Fruit fly (Drosophila melanogaster) whole organism, embryonic: ENCODE data around the gene CG43672.

Experiments
- Atf6 ChIP-seq: fragments of 200-800 bp; sonication (Bioruptor generic); IDR thresholded peaks from 2 replicates; pipeline ENCODE4 v1.3.6; 2022; ENCODE audit warnings: missing biosample characterization, missing genetic modification characterization
- B-H2 ChIP-seq: fragments of 200-800 bp; sonication (Bioruptor generic); optimal IDR thresholded peaks from 2 replicates; lab custom pipeline; 2018; ENCODE audit warnings: missing biosample characterization, mild to moderate bottlenecking, missing genetic modification characterization
- CG11093 ChIP-seq: fragments of 200-800 bp; sonication (Bioruptor generic); IDR thresholded peaks from 3 replicates; pipeline ENCODE4 v1.3.6; 2022; ENCODE audit warnings: missing biosample characterization, missing genetic modification characterization
- CG12219 ChIP-seq: fragments of 200-800 bp; sonication (Bioruptor generic); optimal IDR thresholded peaks from 3 replicates; lab custom pipeline; 2018; ENCODE audit warnings: missing biosample characterization, mild to moderate bottlenecking, missing genetic modification characterization
- CG13287 ChIP-seq: fragments of 200-800 bp; sonication (Bioruptor generic); IDR thresholded peaks from 2 replicates; pipeline ENCODE4 v1.3.6; 2022; ENCODE audit warnings: missing biosample characterization, missing genetic modification characterization; ENCODE audit not compliant: partially characterized antibody
- CG13775 ChIP-seq: fragments of 200-800 bp; sonication (Bioruptor generic); optimal IDR thresholded peaks from 3 replicates; lab custom pipeline; 2017; ENCODE audit warnings: missing biosample characterization, mild to moderate bottlenecking, missing genetic modification characterization
- CG15479 ChIP-seq: fragments of 200-800 bp; sonication (Bioruptor generic); optimal IDR thresholded peaks from 3 replicates; lab custom pipeline; 2019; ENCODE audit warnings: missing biosample characterization, mild to moderate bottlenecking, missing genetic modification characterization, moderate library complexity
- CG17328 ChIP-seq: fragments of 200-800 bp; sonication (Bioruptor generic); IDR thresholded peaks from 2 replicates; pipeline ENCODE4 v1.3.6; 2022; ENCODE audit warnings: missing biosample characterization, missing genetic modification characterization
- CG34376 ChIP-seq: fragments of 200-800 bp; sonication (Bioruptor generic); optimal IDR thresholded peaks from 2 replicates; lab custom pipeline; 2018; ENCODE audit warnings: missing biosample characterization, mild to moderate bottlenecking, missing genetic modification characterization
- CG3726 ChIP-seq: fragments of 200-800 bp; sonication (Bioruptor generic); IDR thresholded peaks from 3 replicates; pipeline ENCODE4, ENCODE4 v1.3.6; 2022; ENCODE audit warnings: missing biosample characterization, missing genetic modification characterization
- CG7786 ChIP-seq: fragments of 200-800 bp; sonication (Bioruptor generic); optimal IDR thresholded peaks from 2 replicates; lab custom pipeline; 2016; ENCODE audit warnings: missing biosample characterization, missing genetic modification characterization
- CG7963 ChIP-seq: fragments of 200-800 bp; sonication (Bioruptor generic); IDR thresholded peaks from 3 replicates; pipeline ENCODE4 v1.3.6; 2022; ENCODE audit warnings: missing biosample characterization, missing genetic modification characterization; ENCODE audit not compliant: partially characterized antibody
- CG8359 ChIP-seq: fragments of 200-800 bp; sonication (Bioruptor generic); optimal IDR thresholded peaks from 2 replicates; lab custom pipeline; 2017; ENCODE audit warnings: missing biosample characterization, mild to moderate bottlenecking, missing genetic modification characterization, borderline replicate concordance
- Chrac-16 ChIP-seq: fragments of 200-800 bp; sonication (Bioruptor generic); optimal IDR thresholded peaks from 3 replicates; lab custom pipeline; 2016; ENCODE audit warnings: missing biosample characterization, missing genetic modification characterization
- CkIIα-i1 ChIP-seq: fragments of 200-800 bp; sonication (Bioruptor generic); IDR thresholded peaks from 2 replicates; pipeline ENCODE4 v1.3.6; 2022; ENCODE audit warnings: missing biosample characterization, missing genetic modification characterization
- D ChIP-seq, 2 experiments: fragments of 200-800 bp in 1 of 2; fragments of >200 bp in 1 of 2; sonication (Bioruptor generic) in 1 of 2; optimal IDR thresholded peaks; 2 replicates in 1 of 2; 3 replicates in 1 of 2; lab custom pipeline; 2017; ENCODE audit warnings: mild to moderate bottlenecking in 1 of 2, missing biosample characterization in 1 of 2, missing genetic modification characterization in 1 of 2, missing genetic modification reagents in 1 of 2
- Dref ChIP-seq: fragments of 200-800 bp; sonication (Bioruptor generic); IDR thresholded peaks from 2 replicates; pipeline ENCODE4 v1.3.6; 2022; ENCODE audit warnings: missing biosample characterization, missing genetic modification characterization
- ERR ChIP-seq: fragments of 200-800 bp; sonication (Bioruptor generic); optimal IDR thresholded peaks from 2 replicates; lab custom pipeline; 2016; ENCODE audit warnings: missing biosample characterization, missing genetic modification characterization
- Ets65A ChIP-seq: fragments of 200-800 bp; sonication (Bioruptor generic); peaks from one replicate; lab custom pipeline; 2016; ENCODE audit warnings: missing biosample characterization, missing genetic modification characterization
- H2.0 ChIP-seq: fragments of 200-800 bp; sonication (Bioruptor generic); IDR thresholded peaks from 2 replicates; pipeline ENCODE4 v1.3.6; 2022; ENCODE audit warnings: missing biosample characterization, missing genetic modification characterization
- Hand ChIP-seq: fragments of 200-800 bp; sonication (Bioruptor generic); optimal IDR thresholded peaks from 2 replicates; lab custom pipeline; 2017; ENCODE audit warnings: mild to moderate bottlenecking, missing biosample characterization, missing genetic modification reagents, missing genetic modification characterization
- MTF-1 ChIP-seq: fragments of 200-800 bp; sonication (Bioruptor generic); optimal IDR thresholded peaks from 2 replicates; lab custom pipeline; 2018; ENCODE audit warnings: missing biosample characterization, mild to moderate bottlenecking, missing genetic modification characterization, borderline replicate concordance
- Med ChIP-seq: fragments of 200-800 bp; sonication (Bioruptor generic); peaks from one replicate; lab custom pipeline; 2016; ENCODE audit warnings: missing biosample characterization, missing genetic modification characterization, mild to moderate bottlenecking, inconsistent platforms, moderate library complexity
- NC2β ChIP-seq: fragments of 200-800 bp; sonication (Bioruptor generic); optimal IDR thresholded peaks from 2 replicates; lab custom pipeline; 2016; ENCODE audit warnings: missing biosample characterization, missing genetic modification characterization
- NfI ChIP-seq: fragments of 200-800 bp; sonication (Bioruptor generic); optimal IDR thresholded peaks from 3 replicates; lab custom pipeline; 2018; ENCODE audit warnings: missing biosample characterization, mild to moderate bottlenecking, missing genetic modification characterization, moderate library complexity
- PHDP ChIP-seq: fragments of 200-800 bp; sonication (Bioruptor generic); optimal IDR thresholded peaks from 3 replicates; lab custom pipeline; 2018; ENCODE audit warnings: missing biosample characterization, mild to moderate bottlenecking, missing genetic modification characterization, moderate library complexity
- Pdp1 ChIP-seq, 2 experiments: fragments of 200-800 bp; sonication (Bioruptor generic); optimal IDR thresholded peaks; 3 replicates each; lab custom pipeline; 2016; ENCODE audit warnings: missing biosample characterization in 2 of 2, missing genetic modification characterization in 2 of 2, mild to moderate bottlenecking in 1 of 2, moderate library complexity in 1 of 2
- Trl ChIP-seq, 3 experiments: fragments of >200 bp in 2 of 3; fragments of 200-800 bp in 1 of 3; sonication (Bioruptor generic) in 1 of 3; optimal IDR thresholded peaks; 2 replicates in 1 of 3; 3 replicates in 2 of 3; lab custom pipeline; 2016 to 2017; ENCODE audit warnings: missing biosample characterization in 1 of 3, missing genetic modification characterization in 1 of 3
- Usf ChIP-seq: fragments of 200-800 bp; sonication (Bioruptor generic); optimal IDR thresholded peaks from 2 replicates; lab custom pipeline; 2017; ENCODE audit warnings: missing genotype, missing biosample characterization, missing genetic modification characterization
- Vsx1 ChIP-seq: fragments of 200-800 bp; sonication (Bioruptor generic); optimal IDR thresholded peaks from 2 replicates; lab custom pipeline; 2017; ENCODE audit warnings: missing biosample characterization, mild to moderate bottlenecking, missing genetic modification characterization, missing genetic modification reagents
- ap ChIP-seq: fragments of 200-800 bp; sonication (Bioruptor generic); IDR thresholded peaks from 2 replicates; pipeline ENCODE4 v1.3.6; 2022; ENCODE audit warnings: missing biosample characterization, missing genetic modification characterization
- bigmax ChIP-seq: fragments of 200-800 bp; sonication (Bioruptor generic); optimal IDR thresholded peaks from 2 replicates; lab custom pipeline; 2018; ENCODE audit warnings: missing biosample characterization, mild to moderate bottlenecking, missing genetic modification characterization
- cg ChIP-seq: fragments of 200-800 bp; sonication (Bioruptor generic); optimal IDR thresholded peaks from 3 replicates; lab custom pipeline; 2019; ENCODE audit warnings: missing biosample characterization, mild to moderate bottlenecking, missing genetic modification characterization, moderate library complexity
- dmrt11E ChIP-seq: fragments of 200-800 bp; sonication (Bioruptor generic); optimal IDR thresholded peaks from 3 replicates; lab custom pipeline; 2018; ENCODE audit warnings: missing biosample characterization, mild to moderate bottlenecking, missing genetic modification characterization, moderate library complexity
- esg ChIP-seq: fragments of 200-800 bp; sonication (Bioruptor generic); conservative IDR thresholded peaks from 2 replicates; pipeline ENCODE4 v1.3.6; 2022; ENCODE audit warnings: missing biosample characterization, missing genetic modification characterization
- exex ChIP-seq: fragments of 200-800 bp; sonication (Bioruptor generic); optimal IDR thresholded peaks from 4 replicates; lab custom pipeline; 2018; ENCODE audit warnings: missing biosample characterization, mild to moderate bottlenecking, missing genetic modification characterization, moderate library complexity
- fd102C ChIP-seq: fragments of 200-800 bp; sonication (Bioruptor generic); optimal IDR thresholded peaks from 2 replicates; lab custom pipeline; 2018; ENCODE audit warnings: missing biosample characterization, mild to moderate bottlenecking, missing genetic modification characterization, moderate library complexity
- grau ChIP-seq: fragments of 200-800 bp; optimal IDR thresholded peaks from 3 replicates; lab custom pipeline; 2019; ENCODE audit warnings: missing biosample characterization, mild to moderate bottlenecking, missing genetic modification characterization, moderate library complexity
- gsb-n ChIP-seq: fragments of 200-800 bp; sonication (Bioruptor generic); optimal IDR thresholded peaks from 3 replicates; lab custom pipeline; 2018; ENCODE audit warnings: missing biosample characterization, mild to moderate bottlenecking, missing genetic modification characterization
- ham ChIP-seq: fragments of 200-800 bp; sonication (Bioruptor generic); IDR thresholded peaks from 2 replicates; pipeline ENCODE4 v1.3.6; 2022; ENCODE audit warnings: missing biosample characterization, missing genetic modification characterization
- knrl ChIP-seq: fragments of 200-800 bp; sonication (Bioruptor generic); IDR thresholded peaks from 3 replicates; pipeline ENCODE4 v1.3.6; 2022; ENCODE audit warnings: missing biosample characterization, missing genetic modification characterization; ENCODE audit not compliant: partially characterized antibody
- nau ChIP-seq: fragments of 200-800 bp; sonication (Bioruptor generic); optimal IDR thresholded peaks from 3 replicates; lab custom pipeline; 2017; ENCODE audit warnings: missing biosample characterization, mild to moderate bottlenecking, missing genetic modification characterization, missing genetic modification reagents
- p53 ChIP-seq: fragments of 200-800 bp; sonication (Bioruptor generic); optimal IDR thresholded peaks from 2 replicates; lab custom pipeline; 2016; ENCODE audit warnings: missing biosample characterization, missing genetic modification characterization
- seq ChIP-seq: fragments of 200-800 bp; sonication (Bioruptor generic); IDR thresholded peaks from 2 replicates; pipeline ENCODE4 v1.3.6; 2022; ENCODE audit warnings: missing biosample characterization, missing genetic modification characterization
- sr ChIP-seq: fragments of 200-800 bp; sonication (Bioruptor generic); IDR thresholded peaks from 3 replicates; pipeline ENCODE4 v1.3.6; 2022; ENCODE audit warnings: missing biosample characterization, missing genetic modification characterization
- sug ChIP-seq: fragments of 200-800 bp; optimal IDR thresholded peaks from 2 replicates; lab custom pipeline; 2019; ENCODE audit warnings: missing biosample characterization, mild to moderate bottlenecking, missing genetic modification characterization, moderate library complexity
- wor ChIP-seq: fragments of 200-800 bp; sonication (Bioruptor generic); IDR thresholded peaks from 2 replicates; pipeline ENCODE4 v1.3.6; 2022; ENCODE audit warnings: missing biosample characterization, missing genetic modification characterization
- zf30C ChIP-seq: fragments of 200-800 bp; sonication (Bioruptor generic); optimal IDR thresholded peaks from 3 replicates; lab custom pipeline; 2018; ENCODE audit warnings: missing biosample characterization, mild to moderate bottlenecking, missing genetic modification characterization

CG43672 gene

DNA sequence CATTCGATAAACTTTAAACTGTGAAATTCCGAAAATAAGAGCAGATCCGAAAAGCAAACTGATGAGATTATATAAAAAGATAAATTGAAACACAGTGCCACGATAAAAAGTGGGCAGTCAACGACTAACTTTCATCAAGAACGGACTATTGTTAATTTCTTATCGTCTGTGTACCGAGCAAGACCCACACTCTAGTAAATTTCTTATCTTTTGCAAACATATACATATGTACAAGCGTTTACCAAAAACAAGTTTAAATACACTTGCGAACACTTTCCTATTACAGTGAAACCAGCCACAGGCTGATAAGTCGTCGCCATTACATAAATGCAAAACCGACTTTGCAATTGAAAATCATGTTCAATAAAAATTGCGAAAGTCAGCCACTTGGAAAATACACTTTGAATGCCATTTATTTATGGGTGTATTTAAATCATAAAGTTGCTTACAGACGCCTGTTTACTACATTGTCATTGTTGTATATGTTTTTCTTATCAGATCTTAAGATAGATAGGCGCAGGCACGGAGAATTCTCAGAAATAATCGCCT is 14.0 kb upstream of the CG43672 start:
- TF ChIP-seq seq (GFP tag; lab: Robert Waterston, UW) (no peak), Ets65A (GFP tag; lab: Kevin White, UChicago) (no peak), CG12219 (GFP tag; lab: Kevin White, UChicago) (no peak), CG13287 (GFP tag; lab: Robert Waterston, UW) (no peak), nau (GFP tag; lab: Kevin White, UChicago) (no peak), NfI (GFP tag; lab: Kevin White, UChicago) (no peak), fd102C (GFP tag; lab: Kevin White, UChicago) (no peak), Med (peak; percentile 58), dmrt11E (tag; lab: Kevin White, UChicago) (no peak), cg (GFP tag; lab: Kevin White, UChicago) (peak; percentile 9), Vsx1 (GFP tag; lab: Kevin White, UChicago) (no peak), CkIIα-i1 (GFP tag; lab: Robert Waterston, UW) (no peak), zf30C (GFP tag; lab: Kevin White, UChicago) (no peak), CG11093 (GFP tag; lab: Robert Waterston, UW) (no peak), CG15479 (GFP tag; lab: Kevin White, UChicago) (peak; percentile 17), knrl (GFP tag; lab: Robert Waterston, UW) (no peak), NC2β (GFP tag; lab: Kevin White, UChicago) (no peak), exex (tag; lab: Kevin White, UChicago) (peak; percentile 70), bigmax (GFP tag; lab: Kevin White, UChicago) (no peak), CG3726 (GFP tag; lab: Robert Waterston, UW) (no peak), Chrac-16 (GFP tag; lab: Kevin White, UChicago) (no peak), sug (tag; lab: Kevin White, UChicago) (peak; percentile 19), Hand (GFP tag; lab: Kevin White, UChicago) (no peak), gsb-n (tag; lab: Kevin White, UChicago) (no peak), sr (GFP tag; lab: Robert Waterston, UW) (no peak), B-H2 (GFP tag; lab: Kevin White, UChicago) (peak; percentile 0), PHDP (tag; lab: Kevin White, UChicago) (no peak), grau (tag; lab: Kevin White, UChicago) (peak; percentile 60), ap (GFP tag; lab: Robert Waterston, UW) (no peak), esg (GFP tag; lab: Robert Waterston, UW) (no peak), D (optimal IDR thresholded peaks at IDR 0.05; lab: Kevin White, UChicago) (no peak), D (GFP tag; optimal IDR thresholded peaks at IDR 0.05; lab: Kevin White, UChicago) (no peak), Usf (GFP tag; lab: Kevin White, UChicago) (no peak), H2.0 (GFP tag; lab: Robert Waterston, UW) (no peak), CG7786 (GFP tag; lab: Kevin White, UChicago) (no peak), Atf6 (GFP tag; lab: Robert Waterston, UW) (no peak), CG8359 (GFP tag; lab: Kevin White, UChicago) (no peak), CG7963 (GFP tag; lab: Robert Waterston, UW) (no peak), MTF-1 (GFP tag; lab: Kevin White, UChicago) (no peak), CG13775 (GFP tag; lab: Kevin White, UChicago) (no peak), Dref (no peak), p53 (GFP tag; lab: Kevin White, UChicago) (no peak), Pdp1 (GFP tag; optimal IDR thresholded peaks at IDR 0.05; lab: Kevin White, UChicago) (peak in 1 of 2 experiments; percentile 54), Trl (optimal IDR thresholded peaks at IDR 0.05; lab: Kevin White, UChicago) (no peak), Trl (GFP tag; optimal IDR thresholded peaks at IDR 0.05; lab: Kevin White, UChicago) (no peak), CG17328 (no peak), ham (GFP tag; lab: Robert Waterston, UW) (no peak), CG34376 (GFP tag; lab: Kevin White, UChicago) (peak; percentile 30), wor (no peak), ERR (GFP tag; lab: Kevin White, UChicago) (no peak)
